Worm (Caenorhabditis elegans) whole organism, late embryonic: ENCODE measurements around the gene T04F8.3.

Experiments used
- ama-1 ChIP-seq: fragments of 150-350 bp; optimal IDR thresholded peaks from 2 replicates; lab custom pipeline; 2014
- elt-4 ChIP-seq: sonication (generic microtip); optimal IDR thresholded peaks from 2 replicates; lab custom pipeline; 2016; ENCODE audit warnings: missing genetic modification characterization, missing compliant biosample characterization
- ets-4 ChIP-seq: sonication (generic microtip); optimal IDR thresholded peaks from 2 replicates; lab custom pipeline; 2016; ENCODE audit warnings: missing genetic modification characterization, missing compliant biosample characterization
- hlh-13 ChIP-seq: fragments of 200-800 bp; sonication (Bioruptor generic); optimal IDR thresholded peaks from 2 replicates; lab custom pipeline; 2018; ENCODE audit warnings: mild to moderate bottlenecking, missing genetic modification characterization, missing compliant biosample characterization
- mec-3 ChIP-seq: sonication (generic microtip); optimal IDR thresholded peaks from 2 replicates; lab custom pipeline; 2016; ENCODE audit warnings: borderline replicate concordance, missing genetic modification characterization, missing compliant biosample characterization
- nhr-11 ChIP-seq: fragments of 150-350 bp; optimal IDR thresholded peaks from 2 replicates; lab custom pipeline; 2014; ENCODE audit warnings: missing biosample characterization, missing genetic modification characterization
- pax-1 ChIP-seq: fragments of 150-350 bp; optimal IDR thresholded peaks from 2 replicates; lab custom pipeline; 2014; ENCODE audit warnings: missing biosample characterization, missing genetic modification characterization
- pha-4 ChIP-seq: fragments of 150-350 bp; optimal IDR thresholded peaks from 2 replicates; lab custom pipeline; 2018; ENCODE audit warnings: missing biosample characterization, missing genetic modification reagents, missing genetic modification characterization
- sox-4 ChIP-seq: sonication (generic microtip); optimal IDR thresholded peaks from 2 replicates; lab custom pipeline; 2017; ENCODE audit warnings: mild to moderate bottlenecking, missing genetic modification characterization, inconsistent platforms, missing compliant biosample characterization
- ttx-3 ChIP-seq: sonication (generic microtip); optimal IDR thresholded peaks from 2 replicates; lab custom pipeline; 2016; ENCODE audit warnings: missing genetic modification reagents, missing genetic modification characterization, missing compliant biosample characterization

DNA sequence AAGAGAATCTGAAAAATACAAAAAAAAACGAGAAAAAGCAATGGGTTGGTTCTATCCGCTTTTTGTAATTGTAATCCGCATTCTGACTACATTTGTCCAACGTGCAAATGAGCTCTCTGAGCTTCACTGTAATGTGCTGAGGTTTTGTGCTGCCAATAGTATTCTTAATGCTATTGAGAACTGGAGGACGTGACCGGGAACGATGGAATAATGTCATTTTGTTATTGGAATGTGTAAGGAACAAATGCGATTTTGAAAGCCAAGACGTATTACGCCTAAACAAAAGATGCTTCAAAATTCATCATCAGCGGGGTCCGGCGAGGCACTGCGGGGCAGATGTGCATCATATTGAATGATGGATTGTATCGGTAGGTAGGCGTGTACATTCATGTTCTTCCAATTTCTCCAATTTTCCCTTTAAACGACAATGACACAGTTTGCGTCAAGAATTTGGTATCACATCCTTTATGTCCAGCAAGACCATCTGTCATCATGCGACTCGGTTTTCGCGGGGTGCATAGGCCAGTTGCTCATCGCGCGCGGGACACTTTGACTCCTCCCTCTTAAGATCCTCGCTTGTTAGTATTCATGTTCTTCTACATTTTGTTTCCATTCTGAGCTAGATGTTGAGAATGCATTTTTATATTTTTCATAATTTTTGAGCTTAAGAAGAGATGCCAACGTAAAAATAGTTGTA is 14.8 kb downstream of the T04F8.3 start:
- no peak for TF ChIP-seq hlh-13 (GFP tag; lab: Kevin White, UChicago)
- no peak for TF ChIP-seq sox-4 (tag; lab: Kevin White, UChicago)
- TF ChIP-seq ama-1 (lab: Kevin White, UChicago): no peak
- no peak for TF ChIP-seq nhr-11 (tag; lab: Kevin White, UChicago)
- TF ChIP-seq pha-4 (tag; lab: Kevin White, UChicago): no peak
- no peak for TF ChIP-seq ttx-3 (tag; lab: Kevin White, UChicago)
- TF ChIP-seq mec-3: no peak
- TF ChIP-seq elt-4 (tag; lab: Kevin White, UChicago): no peak
- no peak for TF ChIP-seq pax-1 (tag; lab: Kevin White, UChicago)
- TF ChIP-seq ets-4 (tag; lab: Kevin White, UChicago): no peak
